Worm (Caenorhabditis elegans): ENCODE results near the gene pnn-1.
A peak's percentile ranks its signal among the peaks of the same experiment; 100 is the strongest.

pnn-1 gene

DNA sequence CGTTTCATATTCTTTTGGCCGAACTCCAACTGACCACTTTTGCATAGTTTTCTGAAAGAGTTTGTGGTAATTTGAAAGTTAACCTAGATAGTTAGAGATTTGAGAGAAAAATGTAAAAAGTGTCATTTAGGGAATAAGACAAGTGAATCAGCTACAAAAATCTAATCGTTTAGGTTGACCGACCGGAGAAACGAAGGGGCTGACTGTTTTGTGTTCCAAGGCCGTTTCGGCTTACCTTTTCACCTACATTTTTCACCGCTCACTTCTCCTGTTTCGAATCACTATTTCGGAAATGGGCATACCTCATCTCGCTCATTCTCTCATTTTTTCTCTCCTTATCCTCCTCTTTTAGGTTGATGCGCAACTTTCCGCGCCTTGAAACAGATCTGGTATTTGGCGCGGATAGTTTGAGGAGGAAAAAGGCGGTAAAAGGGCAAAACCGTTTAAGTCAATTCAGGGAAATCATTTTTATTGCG lies 9.8 kb upstream of the pnn-1 start, which contains the start of gene mpst-7:
Gene mpst-7, minus strand, starts transcription at position 51 of the 476 bp plus-strand sequence.
- TF ChIP-seq med-1 (GFP tag; optimal IDR thresholded peaks at IDR 0.05; ENCODE audit: insufficient read depth) (no peak), tab-1 (GFP tag; IDR thresholded peaks at IDR 0.05) (no peak), ztf-29 (GFP tag; IDR thresholded peaks at IDR 0.05) (no peak), klf-2 (GFP tag; conservative IDR thresholded peaks at IDR 0.05) (no peak), T22C8.4 (GFP tag; IDR thresholded peaks at IDR 0.05) (no peak), ztf-23 (GFP tag; IDR thresholded peaks at IDR 0.05) (no peak), cog-1 (tag; optimal IDR thresholded peaks at IDR 0.05) (no peak), flt-1 (GFP tag; IDR thresholded peaks at IDR 0.05) (no peak), ref-1 (GFP tag; conservative IDR thresholded peaks at IDR 0.05) (no peak)

DNA sequence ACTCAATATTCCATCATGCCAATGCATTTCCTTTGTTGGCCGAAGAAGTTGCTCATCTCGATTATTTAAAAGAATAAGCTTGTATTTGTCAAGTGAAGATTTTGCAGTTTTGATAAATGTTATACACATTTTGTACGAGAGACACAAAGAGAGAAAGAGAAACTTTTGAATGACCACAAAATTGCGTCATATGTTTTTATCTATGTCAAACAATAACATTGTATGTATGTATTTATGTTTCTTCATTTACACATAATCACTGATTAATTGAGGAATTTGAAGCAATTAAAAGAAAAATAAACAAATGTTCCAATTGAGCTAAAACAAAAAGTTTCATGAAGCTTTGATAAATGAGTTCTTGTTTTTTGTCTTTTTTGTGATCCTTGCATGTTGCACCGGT lies 7.7 kb upstream of the pnn-1 start, which contains the start of gene hrg-9:
Gene hrg-9, minus strand, starts transcription at position 152 of the 400 bp plus-strand sequence.
- TF ChIP-seq cog-1 (tag; optimal IDR thresholded peaks at IDR 0.05) = no peak
- no peak for TF ChIP-seq ztf-29 (GFP tag; IDR thresholded peaks at IDR 0.05)
- no peak for TF ChIP-seq ztf-23 (GFP tag; IDR thresholded peaks at IDR 0.05)
- no peak for TF ChIP-seq T22C8.4 (GFP tag; IDR thresholded peaks at IDR 0.05)
- TF ChIP-seq flt-1 (GFP tag; IDR thresholded peaks at IDR 0.05) = no peak
- no peak for TF ChIP-seq med-1 (GFP tag; optimal IDR thresholded peaks at IDR 0.05; ENCODE audit: insufficient read depth)
- no peak for TF ChIP-seq ref-1 (GFP tag; conservative IDR thresholded peaks at IDR 0.05)
- no peak for TF ChIP-seq tab-1 (GFP tag; IDR thresholded peaks at IDR 0.05)
- no peak for TF ChIP-seq klf-2 (GFP tag; conservative IDR thresholded peaks at IDR 0.05)

DNA sequence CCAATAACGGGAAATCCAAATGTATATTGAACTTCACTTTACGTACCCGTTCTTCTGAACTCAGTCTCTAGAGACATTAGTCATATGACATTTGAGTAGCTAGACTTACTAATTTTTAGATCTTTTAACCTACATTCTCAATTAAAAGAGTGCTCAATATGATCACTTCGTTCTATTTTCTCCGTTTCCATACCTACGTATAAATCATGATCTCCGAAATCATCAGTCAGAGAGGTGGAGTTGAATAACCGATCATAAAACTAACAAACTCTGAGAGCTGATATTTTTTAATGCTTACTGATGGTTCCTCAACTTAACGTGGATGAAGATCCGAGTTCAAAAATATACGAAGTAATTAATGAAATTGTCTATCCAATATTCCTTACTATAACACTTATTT lies 6.8 kb upstream of the pnn-1 start, which contains the start of gene srd-35:
Gene srd-35, plus strand, starts transcription at position 301 of the 400 bp plus-strand sequence.
- TF ChIP-seq ztf-23 (GFP tag; IDR thresholded peaks at IDR 0.05) = no peak
- TF ChIP-seq flt-1 (GFP tag; IDR thresholded peaks at IDR 0.05) = no peak
- TF ChIP-seq ztf-29 (GFP tag; IDR thresholded peaks at IDR 0.05) = no peak
- no peak for TF ChIP-seq tab-1 (GFP tag; IDR thresholded peaks at IDR 0.05)

DNA sequence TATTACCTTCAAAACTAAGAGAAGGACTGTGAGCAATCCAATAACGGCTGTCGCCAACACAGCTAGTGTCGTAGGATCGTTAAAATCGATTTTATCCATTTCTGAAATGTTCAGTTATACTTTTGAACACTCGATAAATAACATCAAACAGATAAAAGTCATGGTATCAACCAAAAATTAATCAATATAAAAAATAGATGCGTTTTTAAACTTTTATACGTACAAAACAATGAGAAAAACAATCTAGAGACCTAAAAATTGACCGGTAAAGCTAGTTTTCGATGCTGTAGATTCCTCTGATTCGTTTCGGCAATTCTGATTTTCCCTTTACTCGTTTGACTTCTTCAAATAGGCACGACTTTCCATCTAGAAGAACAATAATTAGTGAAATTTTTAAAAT lies 3.8 kb upstream of the pnn-1 start, which contains the start of gene R186.3:
Gene R186.3, minus strand, starts transcription at position 101 of the 400 bp plus-strand sequence.
- TF ChIP-seq ztf-29 (GFP tag; IDR thresholded peaks at IDR 0.05) (no peak), cog-1 (tag; optimal IDR thresholded peaks at IDR 0.05) (no peak), med-1 (GFP tag; optimal IDR thresholded peaks at IDR 0.05; ENCODE audit: insufficient read depth) (no peak), T22C8.4 (GFP tag; IDR thresholded peaks at IDR 0.05) (no peak), ref-1 (GFP tag; conservative IDR thresholded peaks at IDR 0.05) (no peak), flt-1 (GFP tag; IDR thresholded peaks at IDR 0.05) (no peak), ztf-23 (GFP tag; IDR thresholded peaks at IDR 0.05) (no peak), tab-1 (GFP tag; IDR thresholded peaks at IDR 0.05) (no peak), klf-2 (GFP tag; conservative IDR thresholded peaks at IDR 0.05) (no peak)

DNA sequence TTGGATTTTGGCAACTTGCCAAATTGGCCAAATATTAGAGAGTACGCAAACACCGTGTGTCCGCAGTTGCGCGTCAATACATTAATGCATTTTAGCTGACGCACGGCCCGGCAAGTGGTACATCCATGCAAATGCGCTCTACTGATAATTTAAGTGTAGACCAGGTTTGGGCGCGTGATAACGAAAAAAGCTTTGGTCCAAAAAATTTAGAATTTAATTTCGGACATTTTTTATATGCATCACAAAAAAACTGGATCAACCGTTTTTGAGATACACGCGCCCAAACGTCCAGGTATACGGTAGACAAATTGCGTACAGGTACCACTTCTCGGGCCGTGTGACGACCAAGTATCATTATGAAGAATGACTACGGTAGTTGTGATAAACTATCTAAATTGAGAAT lies 3.0 kb upstream of the pnn-1 start, which contains the start of gene R186.8:
Gene R186.8, minus strand, starts transcription at position 58 of the 403 bp plus-strand sequence.
- TF ChIP-seq cog-1 (tag; optimal IDR thresholded peaks at IDR 0.05) = peak; percentile 52

DNA sequence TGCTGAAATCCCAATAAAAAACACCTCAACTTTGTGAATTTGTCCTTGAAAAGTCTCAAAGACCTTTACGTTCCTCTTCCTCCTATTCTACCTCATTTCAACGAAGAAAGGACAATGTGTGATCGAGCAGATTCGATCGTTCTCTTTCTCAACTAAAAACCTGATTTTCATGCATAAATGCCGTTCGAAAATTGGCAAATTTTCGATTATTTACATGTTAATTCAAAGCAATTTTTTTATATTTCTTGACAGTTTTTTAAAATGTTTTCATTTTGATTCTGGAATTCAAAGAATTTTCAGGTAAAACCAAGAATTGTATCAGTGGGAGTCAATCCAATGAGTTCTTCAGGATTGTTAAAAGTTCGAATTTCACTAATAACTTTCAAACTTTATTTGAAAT lies 2.4 kb upstream of the pnn-1 start, which contains the start of gene lin-46:
Gene lin-46, plus strand, starts transcription at position 301 of the 400 bp plus-strand sequence.
- TF ChIP-seq ztf-29 (GFP tag; IDR thresholded peaks at IDR 0.05) (no peak), tab-1 (GFP tag; IDR thresholded peaks at IDR 0.05) (no peak)

DNA sequence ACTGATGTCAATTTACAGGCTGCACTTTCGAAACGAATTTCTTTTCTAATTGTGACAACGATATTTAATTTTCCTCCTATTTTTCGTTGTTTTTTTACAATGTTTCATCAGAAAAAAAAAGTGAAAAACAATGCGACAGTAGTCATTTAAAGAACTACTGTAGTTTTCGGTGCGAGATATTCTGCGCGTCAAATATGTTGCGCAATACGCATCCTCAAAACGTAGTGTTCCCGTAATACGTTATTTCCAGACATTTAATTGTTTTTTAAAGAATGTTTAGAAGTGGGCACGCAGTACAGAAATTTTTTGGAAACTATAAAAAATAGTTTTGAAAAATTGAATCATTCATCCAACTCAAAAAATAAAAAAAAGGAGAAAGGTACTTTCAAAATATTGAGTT lies 3.1 kb downstream of the pnn-1 start:
- TF ChIP-seq ztf-23 (GFP tag; IDR thresholded peaks at IDR 0.05) (no peak), cog-1 (tag; optimal IDR thresholded peaks at IDR 0.05) (no peak), flt-1 (GFP tag; IDR thresholded peaks at IDR 0.05) (no peak), klf-2 (GFP tag; conservative IDR thresholded peaks at IDR 0.05) (no peak), tab-1 (GFP tag; IDR thresholded peaks at IDR 0.05) (no peak), ref-1 (GFP tag; conservative IDR thresholded peaks at IDR 0.05) (no peak), ztf-29 (GFP tag; IDR thresholded peaks at IDR 0.05) (no peak), T22C8.4 (GFP tag; IDR thresholded peaks at IDR 0.05) (no peak), med-1 (GFP tag; optimal IDR thresholded peaks at IDR 0.05; ENCODE audit: insufficient read depth) (no peak)

DNA sequence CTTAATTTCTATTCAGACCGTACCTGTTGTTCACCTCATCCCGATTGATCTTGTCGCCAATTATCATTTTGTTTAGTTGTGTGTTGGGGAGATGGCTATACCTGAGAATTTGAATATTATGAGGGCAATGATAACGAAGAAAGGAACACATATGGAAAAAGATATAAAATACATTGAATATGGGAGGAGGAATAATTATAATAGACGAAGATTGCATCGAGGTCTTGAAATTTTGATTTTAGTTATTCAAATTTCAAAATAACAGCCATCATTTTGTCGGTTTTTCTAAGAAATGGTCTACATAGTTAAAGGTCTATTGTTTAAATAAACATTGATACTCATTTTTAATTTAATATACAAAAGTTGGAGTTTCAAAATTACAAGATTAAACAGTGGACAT lies 16.2 kb downstream of the pnn-1 start, which contains the start of gene shw-3:
Gene shw-3, minus strand, starts transcription at position 101 of the 400 bp plus-strand sequence.
- TF ChIP-seq ztf-29 (GFP tag; IDR thresholded peaks at IDR 0.05) (no peak), ztf-23 (GFP tag; IDR thresholded peaks at IDR 0.05) (no peak), cog-1 (tag; optimal IDR thresholded peaks at IDR 0.05) (no peak), tab-1 (GFP tag; IDR thresholded peaks at IDR 0.05) (no peak), ref-1 (GFP tag; conservative IDR thresholded peaks at IDR 0.05) (no peak), klf-2 (GFP tag; conservative IDR thresholded peaks at IDR 0.05) (no peak), T22C8.4 (GFP tag; IDR thresholded peaks at IDR 0.05) (no peak), flt-1 (GFP tag; IDR thresholded peaks at IDR 0.05) (no peak), med-1 (GFP tag; optimal IDR thresholded peaks at IDR 0.05; ENCODE audit: insufficient read depth) (no peak)

DNA sequence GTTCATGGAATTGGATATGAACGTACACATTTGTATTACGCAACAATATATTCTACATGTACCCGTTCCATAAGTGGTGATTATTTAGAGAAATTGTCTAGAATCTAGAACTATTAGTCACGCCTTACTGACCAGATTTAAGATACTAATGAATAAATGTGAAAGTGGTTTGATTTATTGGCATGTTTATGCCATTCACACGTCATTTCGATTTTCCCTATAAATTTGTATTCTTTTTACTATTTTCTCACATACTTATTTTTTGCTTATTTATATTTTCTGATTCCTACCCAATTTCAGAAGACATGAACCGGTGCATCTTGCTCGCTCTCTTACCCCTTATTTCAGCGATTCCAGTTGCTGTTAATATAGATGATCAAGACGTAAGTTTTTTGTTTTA lies 17.3 kb downstream of the pnn-1 start, which contains the start of gene F15B9.8:
Gene F15B9.8, plus strand, starts transcription at position 301 of the 400 bp plus-strand sequence.
- TF ChIP-seq ztf-29 (GFP tag; IDR thresholded peaks at IDR 0.05) (no peak), klf-2 (GFP tag; conservative IDR thresholded peaks at IDR 0.05) (no peak), flt-1 (GFP tag; IDR thresholded peaks at IDR 0.05) (no peak), tab-1 (GFP tag; IDR thresholded peaks at IDR 0.05) (no peak)

DNA sequence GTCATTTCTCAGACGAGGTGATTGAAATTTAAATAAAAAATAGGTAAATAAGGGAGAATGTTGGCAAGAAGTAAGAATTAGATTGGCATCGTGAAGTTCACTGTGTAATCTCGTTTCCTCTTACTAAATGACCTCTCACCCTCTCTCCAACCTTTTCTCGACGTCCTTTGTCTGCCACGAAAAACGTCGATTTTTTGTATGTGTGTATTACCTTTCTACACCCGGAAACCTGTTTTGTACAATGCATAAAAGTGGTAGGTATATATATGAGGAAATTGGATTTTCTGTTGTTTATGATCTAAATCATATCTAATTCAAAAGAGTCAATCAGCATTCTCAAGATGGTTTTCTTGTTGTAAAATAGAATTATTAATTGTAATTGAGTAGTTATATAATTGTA lies 22.0 kb downstream of the pnn-1 start, which contains the start of the genes F15B9.11 and dsl-7:
Gene F15B9.11, minus strand, starts transcription at position 5 of the 400 bp plus-strand sequence.
Gene dsl-7, plus strand, starts transcription at position 260 of the 400 bp plus-strand sequence.
- TF ChIP-seq tab-1 (GFP tag; IDR thresholded peaks at IDR 0.05) (no peak), cog-1 (tag; optimal IDR thresholded peaks at IDR 0.05) (no peak), T22C8.4 (GFP tag; IDR thresholded peaks at IDR 0.05) (no peak), klf-2 (GFP tag; conservative IDR thresholded peaks at IDR 0.05) (no peak), med-1 (GFP tag; optimal IDR thresholded peaks at IDR 0.05; ENCODE audit: insufficient read depth) (no peak), ztf-23 (GFP tag; IDR thresholded peaks at IDR 0.05) (no peak), ztf-29 (GFP tag; IDR thresholded peaks at IDR 0.05) (no peak)
